Worm (Caenorhabditis elegans): ENCODE measurements around the gene F59E12.6.

The F59E12.6 gene

DNA sequence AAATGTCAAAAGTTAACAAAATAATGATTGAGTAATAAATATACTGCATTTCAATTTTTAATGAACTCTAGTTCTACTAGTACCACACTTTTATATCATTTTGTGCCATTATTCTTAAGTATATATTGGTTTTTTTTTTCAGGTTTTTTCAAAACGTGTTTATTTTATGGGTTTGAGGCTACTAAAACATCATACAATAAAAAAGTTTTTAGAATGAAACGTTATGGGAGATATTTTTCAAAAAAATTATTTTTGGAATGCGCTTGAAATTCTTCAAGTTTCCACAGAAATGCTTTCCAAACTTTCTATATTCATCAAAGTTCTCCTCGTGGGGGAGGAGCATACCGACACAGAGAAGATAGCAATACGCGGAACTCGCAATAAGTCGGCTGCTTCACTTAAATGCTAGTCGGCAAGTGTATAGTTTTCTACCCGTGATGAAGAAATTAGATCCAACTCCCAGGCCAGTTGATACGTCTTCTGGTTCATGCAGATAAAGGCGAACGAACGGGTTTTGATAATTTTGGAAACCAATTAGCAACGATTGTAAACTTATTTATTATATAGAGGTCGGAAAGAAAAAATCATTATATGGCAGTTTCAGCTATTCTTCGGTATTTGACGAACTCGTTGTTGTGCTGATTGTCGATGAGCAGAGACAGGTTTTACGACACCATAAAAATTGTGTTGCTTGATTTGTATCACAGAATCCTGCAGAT, 31.3 kb downstream of the F59E12.6 start, which contains the start of gene C17G10.10:
Gene C17G10.10 (minus strand): TSS at position 51 of the 719 bp plus-strand sequence.
- TF ChIP-seq sea-1 (GFP tag; conservative IDR thresholded peaks at IDR 0.05) (0 out of 2 replicates have a peak, but pooled peaks have one; percentile 38), tbx-11 (GFP tag; IDR thresholded peaks at IDR 0.05) (no peak)

- TF ChIP-seq pes-1 (GFP tag; IDR thresholded peaks at IDR 0.05) (no peak), ama-1 (optimal IDR thresholded peaks at IDR 0.05) (no peak), tbx-11 (GFP tag; IDR thresholded peaks at IDR 0.05) (no peak), flt-1 (GFP tag; IDR thresholded peaks at IDR 0.05) (no peak), hmbx-1 (tag; optimal IDR thresholded peaks at IDR 0.05) (no peak), tbx-37 (GFP tag; conservative IDR thresholded peaks at IDR 0.05) (no peak), ets-7 (tag; optimal IDR thresholded peaks at IDR 0.05) (no peak), B0310.2 (tag; optimal IDR thresholded peaks at IDR 0.05) (no peak), hnd-1 (tag; optimal IDR thresholded peaks at IDR 0.05) (no peak), aly-1 (tag; optimal IDR thresholded peaks at IDR 0.05) (no peak)
These were observed 34.5 kb downstream of the F59E12.6 start, which contains the start of gene C17G10.1 for ce11 chrII:5596247-5596646. Gene C17G10.1, plus strand, starts transcription at chrII:5596547.

DNA sequence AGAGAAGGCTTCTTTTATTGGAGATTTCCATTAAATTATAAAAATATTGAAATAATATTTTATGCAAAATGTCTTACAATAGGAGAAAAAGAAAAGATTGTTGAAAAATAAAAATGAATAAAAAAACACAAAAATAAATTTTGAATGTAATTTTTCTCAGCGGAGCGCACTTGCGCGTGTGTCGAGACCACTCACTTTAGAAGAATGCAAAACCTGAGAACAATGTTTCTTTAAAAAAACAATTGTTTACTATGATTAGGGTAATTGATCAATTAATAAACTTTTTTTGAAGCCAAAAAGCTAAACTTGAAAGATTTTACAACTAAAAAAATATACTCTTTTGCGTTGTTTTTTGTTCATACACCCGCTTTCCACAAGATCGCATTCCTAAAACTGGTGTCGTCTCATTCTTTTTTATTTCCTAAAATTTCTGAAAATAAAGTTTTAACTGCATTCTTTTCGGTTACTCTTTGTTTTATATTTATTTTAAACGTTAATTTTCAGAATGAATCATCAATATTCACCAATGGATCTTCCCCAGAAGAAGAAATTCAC, 36.5 kb downstream of the F59E12.6 start, which contains the start of gene ttc-4:
Gene ttc-4 (plus strand): TSS at position 505 of the 555 bp plus-strand sequence.
- TF ChIP-seq flt-1 (GFP tag; IDR thresholded peaks at IDR 0.05) (no peak), pes-1 (GFP tag; IDR thresholded peaks at IDR 0.05) (peak; percentile 56), hmg-4 (GFP tag; optimal IDR thresholded peaks at IDR 0.05) (no peak), ets-7 (tag; optimal IDR thresholded peaks at IDR 0.05) (peak; percentile 19), hmbx-1 (tag; optimal IDR thresholded peaks at IDR 0.05) (no peak), F13C5.2 (tag; optimal IDR thresholded peaks at IDR 0.05) (no peak), sea-1 (GFP tag; conservative IDR thresholded peaks at IDR 0.05) (no peak)

ce11 chrII:5593377-5593932, 37.3 kb downstream of the F59E12.6 start, which contains the start of gene cdc-14:
Gene cdc-14, minus strand, starts transcription at chrII:5593427.
- TF ChIP-seq scrt-1 (GFP tag; IDR thresholded peaks at IDR 0.05), result no peak
- TF ChIP-seq hmg-4 (GFP tag; optimal IDR thresholded peaks at IDR 0.05), result peak; percentile 63
- TF ChIP-seq F13C5.2 (tag; optimal IDR thresholded peaks at IDR 0.05), result peak; percentile 75

ce11 chrII:5592857-5593256, 37.9 kb downstream of the F59E12.6 start:
- TF ChIP-seq sea-1 (GFP tag; conservative IDR thresholded peaks at IDR 0.05) (no peak), ets-7 (tag; optimal IDR thresholded peaks at IDR 0.05) (no peak), ama-1 (optimal IDR thresholded peaks at IDR 0.05) (no peak), B0310.2 (tag; optimal IDR thresholded peaks at IDR 0.05) (no peak), scrt-1 (GFP tag; IDR thresholded peaks at IDR 0.05) (no peak), tra-4 (tag; optimal IDR thresholded peaks at IDR 0.05) (no peak)

ce11 chrII:5591558-5591957, 39.2 kb downstream of the F59E12.6 start:
- TF ChIP-seq ceh-13 (GFP tag; optimal IDR thresholded peaks at IDR 0.05), result no peak
- TF ChIP-seq pes-1 (GFP tag; IDR thresholded peaks at IDR 0.05), result no peak
- no peak for TF ChIP-seq hnd-1 (tag; optimal IDR thresholded peaks at IDR 0.05)
- no peak for TF ChIP-seq sea-1 (GFP tag; conservative IDR thresholded peaks at IDR 0.05)
- TF ChIP-seq ets-7 (tag; optimal IDR thresholded peaks at IDR 0.05), result no peak
- no peak for TF ChIP-seq ceh-36 (tag; optimal IDR thresholded peaks at IDR 0.05)
- no peak for TF ChIP-seq F13C5.2 (tag; optimal IDR thresholded peaks at IDR 0.05)
- no peak for TF ChIP-seq ama-1 (optimal IDR thresholded peaks at IDR 0.05)
- no peak for TF ChIP-seq tbx-37 (GFP tag; conservative IDR thresholded peaks at IDR 0.05)
- no peak for TF ChIP-seq B0310.2 (tag; optimal IDR thresholded peaks at IDR 0.05)
- no peak for TF ChIP-seq tbx-11 (GFP tag; IDR thresholded peaks at IDR 0.05)
- TF ChIP-seq hmbx-1 (tag; optimal IDR thresholded peaks at IDR 0.05), result no peak
- no peak for TF ChIP-seq scrt-1 (GFP tag; IDR thresholded peaks at IDR 0.05)
- no peak for TF ChIP-seq aly-1 (tag; optimal IDR thresholded peaks at IDR 0.05)

DNA sequence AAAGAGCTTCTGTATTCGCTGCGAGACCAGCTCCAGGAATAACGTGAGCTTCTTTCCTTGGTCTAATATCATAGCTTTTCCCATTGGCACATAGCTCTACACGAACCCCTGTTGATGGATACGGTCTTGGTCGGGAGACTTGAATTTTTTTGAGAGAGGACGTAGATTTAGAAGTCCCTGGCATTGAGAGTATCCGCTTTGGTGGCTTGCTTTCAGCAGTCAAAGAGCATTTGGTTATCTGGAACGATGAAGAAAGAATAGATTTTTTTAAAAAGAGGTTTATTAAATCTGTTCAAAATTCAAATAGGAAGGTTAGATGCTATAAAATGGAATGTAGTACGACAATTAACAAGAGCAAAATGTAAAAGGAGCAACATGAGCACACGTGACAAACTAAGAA, 41.1 kb downstream of the F59E12.6 start, which contains the start of gene C17G10.13:
Gene C17G10.13 (minus strand): TSS at position 101 of the 400 bp plus-strand sequence.
- no peak for TF ChIP-seq ama-1 (optimal IDR thresholded peaks at IDR 0.05)
- no peak for TF ChIP-seq flt-1 (GFP tag; IDR thresholded peaks at IDR 0.05)
- no peak for TF ChIP-seq tbx-37 (GFP tag; conservative IDR thresholded peaks at IDR 0.05)
- TF ChIP-seq ets-7 (tag; optimal IDR thresholded peaks at IDR 0.05), result no peak
- TF ChIP-seq hmg-4 (GFP tag; optimal IDR thresholded peaks at IDR 0.05), result no peak
- TF ChIP-seq tbx-11 (GFP tag; IDR thresholded peaks at IDR 0.05), result no peak
- TF ChIP-seq hmbx-1 (tag; optimal IDR thresholded peaks at IDR 0.05), result no peak
- TF ChIP-seq aly-1 (tag; optimal IDR thresholded peaks at IDR 0.05), result no peak
- TF ChIP-seq ceh-13 (GFP tag; optimal IDR thresholded peaks at IDR 0.05), result no peak

ce11 chrII:5587794-5588193, 43.0 kb downstream of the F59E12.6 start:
- no peak for TF ChIP-seq hnd-1 (tag; optimal IDR thresholded peaks at IDR 0.05)
- TF ChIP-seq B0310.2 (tag; optimal IDR thresholded peaks at IDR 0.05), result no peak
- TF ChIP-seq tbx-11 (GFP tag; IDR thresholded peaks at IDR 0.05), result no peak
- no peak for TF ChIP-seq tbx-37 (GFP tag; conservative IDR thresholded peaks at IDR 0.05)
- TF ChIP-seq sea-1 (GFP tag; conservative IDR thresholded peaks at IDR 0.05), result no peak
- no peak for TF ChIP-seq tra-4 (tag; optimal IDR thresholded peaks at IDR 0.05)
- TF ChIP-seq F13C5.2 (tag; optimal IDR thresholded peaks at IDR 0.05), result no peak
- no peak for TF ChIP-seq ama-1 (optimal IDR thresholded peaks at IDR 0.05)
- no peak for TF ChIP-seq ets-7 (tag; optimal IDR thresholded peaks at IDR 0.05)
- TF ChIP-seq hmbx-1 (tag; optimal IDR thresholded peaks at IDR 0.05), result no peak
- TF ChIP-seq ceh-36 (tag; optimal IDR thresholded peaks at IDR 0.05), result no peak
- TF ChIP-seq pes-1 (GFP tag; IDR thresholded peaks at IDR 0.05), result no peak
- TF ChIP-seq flt-1 (GFP tag; IDR thresholded peaks at IDR 0.05), result no peak
- no peak for TF ChIP-seq scrt-1 (GFP tag; IDR thresholded peaks at IDR 0.05)
- no peak for TF ChIP-seq hmg-4 (GFP tag; optimal IDR thresholded peaks at IDR 0.05)
- no peak for TF ChIP-seq aly-1 (tag; optimal IDR thresholded peaks at IDR 0.05)
- no peak for TF ChIP-seq ceh-13 (GFP tag; optimal IDR thresholded peaks at IDR 0.05)
